Fruit fly (Drosophila melanogaster): ENCODE data around the gene CG31008.

- no peak for TF ChIP-seq psq (optimal IDR thresholded peaks at IDR 0.05)
- TF ChIP-seq Myc (optimal IDR thresholded peaks at IDR 0.05) = no peak
- no peak for TF ChIP-seq ttk (optimal IDR thresholded peaks at IDR 0.05)
Observed at dm6 chr3R:31020762-31021161, 31.0 kb upstream of the CG31008 start.
